Worm (Caenorhabditis elegans): ENCODE measurements around the gene Y41D4B.1.

DNA sequence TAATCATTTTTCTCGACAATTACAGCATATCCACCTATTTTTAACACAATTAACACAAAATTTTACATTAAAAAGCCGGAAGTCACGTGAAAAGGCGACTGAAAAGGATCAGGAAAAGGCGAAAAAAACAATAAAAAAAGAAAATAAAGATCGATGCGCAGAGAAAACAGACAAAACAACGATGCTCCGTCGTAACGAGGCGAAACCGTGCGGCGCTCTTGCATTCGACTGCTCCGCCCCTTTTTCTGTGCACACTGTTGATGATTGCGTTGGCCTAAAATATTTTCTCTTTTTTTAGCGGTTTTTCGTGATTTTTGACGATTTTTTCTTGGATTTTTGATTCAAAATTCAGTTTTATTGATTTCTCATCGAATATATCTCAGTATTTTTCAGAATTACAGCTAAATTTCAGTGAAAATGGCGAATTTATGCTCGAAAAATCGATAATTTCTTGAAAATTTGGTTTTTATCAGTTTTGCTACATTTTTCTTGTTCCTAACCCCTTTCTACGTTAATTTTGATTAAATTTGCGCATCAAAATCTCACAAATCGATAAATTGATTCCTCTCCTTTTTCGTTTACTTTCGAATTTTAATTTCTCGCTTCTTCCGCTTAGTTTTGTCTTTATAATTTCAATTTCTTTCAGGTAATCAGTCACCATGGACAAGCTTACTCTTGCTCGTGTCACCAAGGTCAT is 13.3 kb upstream of the Y41D4B.1 start, which contains the start of gene rps-28:
- TF ChIP-seq ttx-3 (tag; optimal IDR thresholded peaks at IDR 0.05) = peak; percentile 85
- peak; percentile 60 for TF ChIP-seq C38D4.7 (GFP tag; optimal IDR thresholded peaks at IDR 0.05)
- TF ChIP-seq dve-1 (tag; optimal IDR thresholded peaks at IDR 0.05) = peak; percentile 92
